Fruit fly (Drosophila melanogaster) whole organism: ENCODE data around the gene RpS6.

ENCODE experiments used
- CG8478 ChIP-seq: fragments of >200 bp; optimal IDR thresholded peaks from 2 replicates; lab custom pipeline; 2018; ENCODE audit warnings: inconsistent platforms
- Dll ChIP-seq: fragments of >200 bp; optimal IDR thresholded peaks from 2 replicates; lab custom pipeline; 2017
- EcR ChIP-seq, 2 experiments: fragments of >200 bp; optimal IDR thresholded peaks; 2 replicates each; lab custom pipeline; 2017; ENCODE audit warnings: missing biosample characterization in 2 of 2, missing genetic modification characterization in 2 of 2, missing genetic modification reagents in 2 of 2
- pan ChIP-seq: fragments of >200 bp; optimal IDR thresholded peaks from 2 replicates; lab custom pipeline; 2017
- psq ChIP-seq: fragments of >200 bp; optimal IDR thresholded peaks from 2 replicates; lab custom pipeline; 2017
- usp ChIP-seq: fragments of >200 bp; optimal IDR thresholded peaks from 2 replicates; lab custom pipeline; 2017; ENCODE audit warnings: missing biosample characterization, missing genetic modification characterization, mixed read lengths

The RpS6 gene

dm6 chrX:7931028-7931549 is 30.0 kb upstream of the RpS6 start, which contains the start of gene mahe:
Gene mahe (minus strand): TSS chrX:7931382.
- TF ChIP-seq pan (no peak), psq (lab: Kevin White, UChicago) (no peak), Dll (lab: Kevin White, UChicago) (no peak), usp (no peak), CG8478 (no peak), EcR (GFP tag; optimal IDR thresholded peaks at IDR 0.05; lab: Kevin White, UChicago) (no peak)

- TF ChIP-seq CG8478 (peak; percentile 0), EcR (GFP tag; optimal IDR thresholded peaks at IDR 0.05; lab: Kevin White, UChicago) (no peak), pan (no peak), Dll (lab: Kevin White, UChicago) (peak; percentile 84), psq (lab: Kevin White, UChicago) (no peak)
Observed at dm6 chrX:7930236-7931027, 29.3 kb upstream of the RpS6 start.

dm6 chrX:7924913-7925312 is 23.8 kb upstream of the RpS6 start:
- no peak for TF ChIP-seq pan
- no peak for TF ChIP-seq usp
- TF ChIP-seq CG8478 = no peak
- TF ChIP-seq EcR (GFP tag; optimal IDR thresholded peaks at IDR 0.05; lab: Kevin White, UChicago) = no peak
- TF ChIP-seq Dll (lab: Kevin White, UChicago) = no peak
- no peak for TF ChIP-seq psq (lab: Kevin White, UChicago)

- TF ChIP-seq psq (lab: Kevin White, UChicago) (no peak), pan (no peak), Dll (lab: Kevin White, UChicago) (no peak), CG8478 (no peak), EcR (GFP tag; optimal IDR thresholded peaks at IDR 0.05; lab: Kevin White, UChicago) (no peak), usp (no peak)
Observed at dm6 chrX:7923063-7923462, 21.9 kb upstream of the RpS6 start.

- TF ChIP-seq usp (no peak), Dll (lab: Kevin White, UChicago) (no peak), pan (no peak)
Observed at dm6 chrX:7920081-7920688, 19.1 kb upstream of the RpS6 start, which contains the start of the genes hdm and Ykt6. Gene hdm (minus strand): TSS chrX:7920131. Gene Ykt6 (plus strand): TSS chrX:7920409.

dm6 chrX:7911983-7912630 is 11.0 kb upstream of the RpS6 start, which contains the start of gene snz:
Gene snz (plus strand): TSS chrX:7912089.
- TF ChIP-seq EcR (GFP tag; optimal IDR thresholded peaks at IDR 0.05; lab: Kevin White, UChicago) (no peak), psq (lab: Kevin White, UChicago) (no peak), pan (no peak), usp (no peak), CG8478 (no peak), Dll (lab: Kevin White, UChicago) (no peak)

- TF ChIP-seq Dll (lab: Kevin White, UChicago) = no peak
- TF ChIP-seq psq (lab: Kevin White, UChicago) = no peak
- TF ChIP-seq CG8478 = no peak
- TF ChIP-seq pan = no peak
- TF ChIP-seq EcR (GFP tag; optimal IDR thresholded peaks at IDR 0.05; lab: Kevin White, UChicago) = no peak
- no peak for TF ChIP-seq usp
Observed at dm6 chrX:7909482-7909881, 8.4 kb upstream of the RpS6 start.

- TF ChIP-seq pan (no peak), Dll (lab: Kevin White, UChicago) (no peak), psq (lab: Kevin White, UChicago) (no peak), usp (no peak), CG8478 (no peak), EcR (GFP tag; optimal IDR thresholded peaks at IDR 0.05; lab: Kevin White, UChicago) (no peak)
Observed at dm6 chrX:7909069-7909389, 7.9 kb upstream of the RpS6 start.

dm6 chrX:7908239-7909068 is 7.3 kb upstream of the RpS6 start, which contains the start of the genes dpr14 and spidey:
Gene dpr14 (minus strand): TSS chrX:7908286.
Gene spidey (plus strand): TSS chrX:7908931.
- TF ChIP-seq psq (lab: Kevin White, UChicago) = no peak
- TF ChIP-seq CG8478 = no peak
- no peak for TF ChIP-seq pan
- no peak for TF ChIP-seq EcR (GFP tag; optimal IDR thresholded peaks at IDR 0.05; lab: Kevin White, UChicago)
- TF ChIP-seq Dll (lab: Kevin White, UChicago) = no peak
- no peak for TF ChIP-seq usp

dm6 chrX:7900659-7901058 is 472 bp downstream of the RpS6 start:
- TF ChIP-seq CG8478 (no peak), EcR (GFP tag; optimal IDR thresholded peaks at IDR 0.05; lab: Kevin White, UChicago) (no peak), psq (lab: Kevin White, UChicago) (no peak), usp (no peak), Dll (lab: Kevin White, UChicago) (no peak), pan (no peak)

dm6 chrX:7893411-7894122 is 7.6 kb downstream of the RpS6 start, which contains the start of the genes CG45089, ND-MNLL and p115:
Gene CG45089 (minus strand): TSS chrX:7893798.
Gene ND-MNLL (minus strand): TSS chrX:7893798.
Gene p115 (plus strand): TSS chrX:7894031.
- TF ChIP-seq pan (no peak), psq (lab: Kevin White, UChicago) (no peak), usp (no peak), CG8478 (no peak), Dll (lab: Kevin White, UChicago) (no peak), EcR (GFP tag; optimal IDR thresholded peaks at IDR 0.05; lab: Kevin White, UChicago) (no peak)
